Fruit fly (Drosophila melanogaster) whole organism, embryonic: Measurements from ENCODE around the gene rost.
A peak's percentile ranks its signal among the peaks of the same experiment; 100 is the strongest.

Source experiments
- Bgb ChIP-seq: fragments of 200-800 bp; sonication (Bioruptor generic); IDR thresholded peaks from 2 replicates; pipeline ENCODE4 v1.3.6; 2022; ENCODE audit warnings: missing biosample characterization, missing genetic modification characterization; ENCODE audit not compliant: partially characterized antibody
- CG1233 ChIP-seq: fragments of 200-800 bp; sonication (Bioruptor generic); optimal IDR thresholded peaks from 4 replicates; lab custom pipeline; 2018; ENCODE audit warnings: missing biosample characterization, mild to moderate bottlenecking, missing genetic modification characterization
- CG12769 ChIP-seq: fragments of 200-800 bp; sonication (Bioruptor generic); optimal IDR thresholded peaks from 2 replicates; lab custom pipeline; 2019; ENCODE audit warnings: missing biosample characterization, mild to moderate bottlenecking, missing genetic modification characterization, moderate library complexity
- CG13123 ChIP-seq: fragments of 200-800 bp; sonication (Bioruptor generic); optimal IDR thresholded peaks from 2 replicates; lab custom pipeline; 2016; ENCODE audit warnings: missing biosample characterization, missing genetic modification characterization
- CG18262 ChIP-seq: fragments of 200-800 bp; optimal IDR thresholded peaks from 3 replicates; lab custom pipeline; 2019; ENCODE audit warnings: missing biosample characterization, mild to moderate bottlenecking, missing genetic modification characterization, moderate library complexity
- CG30431 ChIP-seq: fragments of 200-800 bp; sonication (Bioruptor generic); optimal IDR thresholded peaks from 2 replicates; lab custom pipeline; 2017; ENCODE audit warnings: missing biosample characterization, missing genetic modification characterization
- CG3407 ChIP-seq: fragments of 200-800 bp; sonication (Bioruptor generic); optimal IDR thresholded peaks from 2 replicates; lab custom pipeline; 2018; ENCODE audit warnings: missing biosample characterization, mild to moderate bottlenecking, missing genetic modification characterization
- CG4282 ChIP-seq: fragments of 200-800 bp; sonication (Bioruptor generic); optimal IDR thresholded peaks from 2 replicates; lab custom pipeline; 2016; ENCODE audit warnings: missing biosample characterization, missing genetic modification characterization
- CG4360 ChIP-seq: fragments of 200-800 bp; sonication (Bioruptor generic); IDR thresholded peaks from 2 replicates; pipeline ENCODE4 v1.3.6; 2022; ENCODE audit warnings: missing biosample characterization, missing genetic modification characterization
- CG8089 ChIP-seq: fragments of 200-800 bp; sonication (Bioruptor generic); optimal IDR thresholded peaks from 3 replicates; lab custom pipeline; 2016; ENCODE audit warnings: missing biosample characterization, missing genetic modification characterization
- CG8281 ChIP-seq: fragments of 200-800 bp; sonication (Bioruptor generic); optimal IDR thresholded peaks from 2 replicates; lab custom pipeline; 2018; ENCODE audit warnings: missing biosample characterization, mild to moderate bottlenecking, missing genetic modification characterization, moderate library complexity
- CG8388 ChIP-seq: fragments of 200-800 bp; sonication (Bioruptor generic); optimal IDR thresholded peaks from 2 replicates; lab custom pipeline; 2019; ENCODE audit warnings: missing biosample characterization, mild to moderate bottlenecking, missing genetic modification characterization, moderate library complexity
- CG8478 ChIP-seq: fragments of >200 bp; optimal IDR thresholded peaks from 2 replicates; lab custom pipeline; 2018
- CG8944 ChIP-seq: fragments of 200-800 bp; sonication (Bioruptor generic); optimal IDR thresholded peaks from 3 replicates; lab custom pipeline; 2016; ENCODE audit warnings: missing biosample characterization, missing genetic modification characterization
- Doc3 ChIP-seq: fragments of 200-800 bp; sonication (Bioruptor generic); IDR thresholded peaks from 3 replicates; pipeline ENCODE4 v1.3.6; 2022; ENCODE audit warnings: missing biosample characterization, missing genetic modification characterization; ENCODE audit not compliant: partially characterized antibody
- Eip74EF ChIP-seq, 2 experiments: fragments of 200-800 bp in 1 of 2; fragments of >200 bp in 1 of 2; sonication (Bioruptor generic) in 1 of 2; optimal IDR thresholded peaks; 2 replicates each; lab custom pipeline; 2017 to 2019; ENCODE audit warnings: missing biosample characterization in 2 of 2, missing genetic modification characterization in 2 of 2, mild to moderate bottlenecking in 1 of 2, moderate library complexity in 1 of 2
- HHEX ChIP-seq: fragments of 200-800 bp; sonication (Bioruptor generic); optimal IDR thresholded peaks from 3 replicates; lab custom pipeline; 2017; ENCODE audit warnings: missing biosample characterization, mild to moderate bottlenecking, missing genetic modification characterization, missing genetic modification reagents
- Hey ChIP-seq: fragments of 200-800 bp; sonication (Bioruptor generic); optimal IDR thresholded peaks from 3 replicates; lab custom pipeline; 2018; ENCODE audit warnings: missing biosample characterization, mild to moderate bottlenecking, missing genetic modification characterization
- Hr51 ChIP-seq, 2 experiments: fragments of 200-800 bp; sonication (Bioruptor generic); optimal IDR thresholded peaks; 2 replicates in 1 of 2; 3 replicates in 1 of 2; lab custom pipeline; 2016 to 2018; ENCODE audit warnings: missing biosample characterization in 2 of 2, missing genetic modification characterization in 2 of 2, mild to moderate bottlenecking in 1 of 2, moderate library complexity in 1 of 2
- Hr78 ChIP-seq, 2 experiments: fragments of 200-800 bp in 1 of 2; fragments of >200 bp in 1 of 2; sonication (Bioruptor generic) in 1 of 2; optimal IDR thresholded peaks; 2 replicates each; lab custom pipeline; 2017 to 2019; ENCODE audit warnings: missing biosample characterization in 2 of 2, missing genetic modification characterization in 2 of 2, mild to moderate bottlenecking in 1 of 2, moderate library complexity in 1 of 2
- Myb ChIP-seq: fragments of 200-800 bp; sonication (Bioruptor generic); optimal IDR thresholded peaks from 2 replicates; lab custom pipeline; 2016; ENCODE audit warnings: missing biosample characterization, missing genetic modification characterization
- NC2α ChIP-seq: fragments of 200-800 bp; sonication (Bioruptor generic); optimal IDR thresholded peaks from 2 replicates; lab custom pipeline; 2016; ENCODE audit warnings: missing biosample characterization, missing genetic modification characterization
- NK7.1 ChIP-seq: fragments of 200-800 bp; sonication (Bioruptor generic); optimal IDR thresholded peaks from 3 replicates; lab custom pipeline; 2016; ENCODE audit warnings: missing biosample characterization, missing genetic modification characterization
- Nf-YB ChIP-seq: fragments of 200-800 bp; sonication (Bioruptor generic); optimal IDR thresholded peaks from 3 replicates; lab custom pipeline; 2019; ENCODE audit warnings: missing biosample characterization, mild to moderate bottlenecking, missing genetic modification characterization, moderate library complexity
- Rfx ChIP-seq: fragments of 200-800 bp; sonication (Bioruptor generic); IDR thresholded peaks from 2 replicates; pipeline ENCODE4 v1.3.6; 2022; ENCODE audit warnings: missing biosample characterization, missing genetic modification characterization
- Spps ChIP-seq: fragments of 200-800 bp; sonication (Bioruptor generic); optimal IDR thresholded peaks from 2 replicates; lab custom pipeline; 2018; ENCODE audit warnings: missing biosample characterization, mild to moderate bottlenecking, missing genetic modification characterization
- TFAM ChIP-seq: fragments of 200-800 bp; sonication (Bioruptor generic); optimal IDR thresholded peaks from 2 replicates; lab custom pipeline; 2017; ENCODE audit warnings: missing biosample characterization, missing genetic modification characterization, inconsistent platforms
- bsh ChIP-seq, 2 experiments: fragments of 200-800 bp; sonication (Bioruptor generic); optimal IDR thresholded peaks; 2 replicates each; lab custom pipeline; 2017 to 2018; ENCODE audit warnings: mild to moderate bottlenecking in 2 of 2, missing biosample characterization in 2 of 2, missing genetic modification characterization in 2 of 2, moderate library complexity in 1 of 2
- crc ChIP-seq: fragments of 200-800 bp; sonication (Bioruptor generic); optimal IDR thresholded peaks from 2 replicates; lab custom pipeline; 2016; ENCODE audit warnings: missing biosample characterization, missing genetic modification characterization
- dmrt11E ChIP-seq: fragments of 200-800 bp; sonication (Bioruptor generic); optimal IDR thresholded peaks from 3 replicates; lab custom pipeline; 2018; ENCODE audit warnings: missing biosample characterization, mild to moderate bottlenecking, missing genetic modification characterization, moderate library complexity
- en ChIP-seq: fragments of 200-800 bp; sonication (Bioruptor generic); optimal IDR thresholded peaks from 2 replicates; lab custom pipeline; 2016; ENCODE audit warnings: missing biosample characterization, missing genetic modification characterization
- kah ChIP-seq: fragments of 200-800 bp; sonication (Bioruptor generic); optimal IDR thresholded peaks from 2 replicates; lab custom pipeline; 2018; ENCODE audit warnings: missing biosample characterization, mild to moderate bottlenecking, missing genetic modification characterization
- klu ChIP-seq: fragments of 200-800 bp; sonication (Bioruptor generic); IDR thresholded peaks from 2 replicates; pipeline ENCODE4 v1.3.6; 2022; ENCODE audit warnings: missing biosample characterization, missing genetic modification characterization
- luna ChIP-seq: fragments of 200-800 bp; sonication (Bioruptor generic); optimal IDR thresholded peaks from 2 replicates; lab custom pipeline; 2016; ENCODE audit warnings: missing biosample characterization, missing genetic modification characterization
- odd ChIP-seq: fragments of 200-800 bp; sonication (Bioruptor generic); optimal IDR thresholded peaks from 2 replicates; lab custom pipeline; 2017; ENCODE audit warnings: missing biosample characterization, mild to moderate bottlenecking, missing genetic modification characterization
- onecut ChIP-seq: fragments of 200-800 bp; sonication (Bioruptor generic); IDR thresholded peaks from 2 replicates; pipeline ENCODE4 v1.3.6; 2022; ENCODE audit warnings: missing biosample characterization, missing genetic modification characterization
- org-1 ChIP-seq: fragments of 200-800 bp; sonication (Bioruptor generic); optimal IDR thresholded peaks from 2 replicates; lab custom pipeline; 2017; ENCODE audit warnings: missing biosample characterization, missing genetic modification characterization
- phol ChIP-seq: fragments of 200-800 bp; sonication (Bioruptor generic); optimal IDR thresholded peaks from 3 replicates; lab custom pipeline; 2018; ENCODE audit warnings: missing biosample characterization, mild to moderate bottlenecking, missing genetic modification characterization, moderate library complexity
- pnt ChIP-seq: fragments of 200-800 bp; sonication (Bioruptor generic); optimal IDR thresholded peaks from 3 replicates; lab custom pipeline; 2016; ENCODE audit warnings: missing biosample characterization, missing genetic modification characterization
- pros ChIP-seq: fragments of 200-800 bp; sonication (Bioruptor generic); optimal IDR thresholded peaks from 3 replicates; lab custom pipeline; 2019; ENCODE audit warnings: missing biosample characterization, mild to moderate bottlenecking, missing genetic modification characterization, moderate library complexity
- repo ChIP-seq: fragments of 200-800 bp; sonication (Bioruptor generic); optimal IDR thresholded peaks from 2 replicates; lab custom pipeline; 2016; ENCODE audit warnings: missing biosample characterization, missing genetic modification characterization
- rib ChIP-seq: fragments of 200-800 bp; sonication (Bioruptor generic); IDR thresholded peaks from 2 replicates; pipeline ENCODE4 v1.3.6; 2022; ENCODE audit warnings: missing biosample characterization, missing genetic modification characterization
- sc ChIP-seq, 3 experiments: fragments of >200 bp in 2 of 3; fragments of 200-800 bp in 1 of 3; sonication (Bioruptor generic) in 1 of 3; optimal IDR thresholded peaks; 2 replicates in 2 of 3; 3 replicates in 1 of 3; lab custom pipeline; 2017; ENCODE audit warnings: mild to moderate bottlenecking in 1 of 3, missing biosample characterization in 1 of 3, missing genetic modification characterization in 1 of 3, missing genetic modification reagents in 1 of 3
- sqz ChIP-seq: fragments of 200-800 bp; sonication (Bioruptor generic); optimal IDR thresholded peaks from 3 replicates; lab custom pipeline; 2018; ENCODE audit warnings: missing biosample characterization, mild to moderate bottlenecking, missing genetic modification characterization
- toy ChIP-seq: fragments of 200-800 bp; sonication (Bioruptor generic); IDR thresholded peaks from 2 replicates; pipeline ENCODE4 v1.3.6; 2022; ENCODE audit warnings: missing biosample characterization, missing genetic modification characterization
- trem ChIP-seq: fragments of 200-800 bp; optimal IDR thresholded peaks from 3 replicates; lab custom pipeline; 2019; ENCODE audit warnings: missing biosample characterization, mild to moderate bottlenecking, missing genetic modification characterization, moderate library complexity
- zf30C ChIP-seq: fragments of 200-800 bp; sonication (Bioruptor generic); optimal IDR thresholded peaks from 3 replicates; lab custom pipeline; 2018; ENCODE audit warnings: missing biosample characterization, mild to moderate bottlenecking, missing genetic modification characterization
- zfh2 ChIP-seq: fragments of 200-800 bp; sonication (Bioruptor generic); optimal IDR thresholded peaks from 2 replicates; lab custom pipeline; 2016; ENCODE audit warnings: missing biosample characterization, missing genetic modification characterization

The rost gene

DNA sequence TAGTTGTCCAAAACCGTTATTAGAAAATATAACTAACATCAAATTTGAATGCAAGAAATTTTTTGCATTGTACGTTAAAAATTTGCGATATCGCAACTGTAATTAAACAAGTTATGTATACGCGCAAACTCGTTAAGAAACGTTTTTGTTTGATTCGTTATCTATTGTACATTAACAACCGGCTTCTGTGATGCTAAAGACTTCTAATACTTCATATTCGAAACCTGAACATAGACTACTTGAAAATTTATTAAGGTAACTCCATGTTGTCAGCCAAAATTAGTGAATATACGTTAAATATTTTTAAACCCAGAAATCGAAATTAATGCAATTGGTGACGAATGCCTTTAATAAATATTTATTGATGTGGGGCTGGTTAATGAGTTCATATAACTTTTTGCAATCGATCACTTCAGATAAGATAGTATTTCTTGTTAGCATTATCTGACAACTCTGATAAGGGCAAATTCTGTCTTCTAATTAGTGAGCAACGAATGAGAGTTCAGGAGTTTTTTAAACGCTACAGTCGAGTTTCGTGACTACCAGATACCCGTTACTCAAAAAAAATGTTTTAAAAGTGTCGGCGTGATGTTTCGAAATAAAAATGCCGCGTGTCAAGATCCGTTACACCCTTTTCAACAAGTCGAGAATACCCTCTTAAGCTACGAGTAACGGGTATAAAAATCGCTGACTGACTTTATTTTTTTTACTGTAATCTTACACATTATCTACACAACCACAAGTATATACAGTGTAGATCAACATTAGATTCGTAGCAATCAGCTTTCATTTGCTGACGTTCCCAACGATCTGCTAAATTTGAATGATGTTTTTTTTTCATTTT, 36.9 kb downstream of the rost start (continued):
- peak; percentile 26; the same call in 1 of the 2 replicates for TF ChIP-seq CG4360 (GFP tag; lab: Robert Waterston, UW)
- no peak for TF ChIP-seq pnt (GFP tag; lab: Kevin White, UChicago)
- TF ChIP-seq CG8388: peak; percentile 42
- TF ChIP-seq CG12769 (tag; lab: Kevin White, UChicago): peak; percentile 56
- TF ChIP-seq CG1233 (GFP tag; lab: Kevin White, UChicago): no peak
- no peak for TF ChIP-seq en
- TF ChIP-seq NK7.1 (GFP tag; lab: Kevin White, UChicago): no peak
- no peak for TF ChIP-seq sqz
- TF ChIP-seq pros (GFP tag; lab: Kevin White, UChicago): no peak
- no peak for TF ChIP-seq toy
- TF ChIP-seq CG8089 (GFP tag; lab: Kevin White, UChicago): no peak
- TF ChIP-seq Nf-YB (GFP tag; lab: Kevin White, UChicago): no peak
- no peak for TF ChIP-seq crc (GFP tag; lab: Kevin White, UChicago)
- no peak for TF ChIP-seq klu (GFP tag; lab: Robert Waterston, UW)
- TF ChIP-seq CG8478 (lab: Kevin White, UChicago): no peak
- TF ChIP-seq CG13123 (GFP tag; lab: Kevin White, UChicago): no peak
- TF ChIP-seq luna (GFP tag; lab: Kevin White, UChicago): no peak
- peak; percentile 52 for TF ChIP-seq HHEX
- TF ChIP-seq CG8281 (tag; lab: Kevin White, UChicago): no peak
- TF ChIP-seq CG8944 (GFP tag; lab: Kevin White, UChicago): peak; percentile 33
- no peak for TF ChIP-seq Doc3 (GFP tag; lab: Robert Waterston, UW)
- no peak for TF ChIP-seq rib (GFP tag; lab: Robert Waterston, UW)
- TF ChIP-seq Hr51 (GFP tag; optimal IDR thresholded peaks at IDR 0.05; lab: Kevin White, UChicago): peak; percentile 18 to 31
- no peak for TF ChIP-seq Eip74EF (GFP tag; optimal IDR thresholded peaks at IDR 0.05; lab: Kevin White, UChicago)
- TF ChIP-seq trem (tag; lab: Kevin White, UChicago): peak; percentile 35
- no peak for TF ChIP-seq kah (GFP tag; lab: Kevin White, UChicago)
- peak; percentile 37 for TF ChIP-seq CG18262 (tag; lab: Kevin White, UChicago)
- TF ChIP-seq dmrt11E (tag; lab: Kevin White, UChicago): peak; percentile 6
- no peak for TF ChIP-seq Spps (tag; lab: Kevin White, UChicago)
- no peak for TF ChIP-seq odd
- TF ChIP-seq Hr78 (GFP tag; optimal IDR thresholded peaks at IDR 0.05; lab: Kevin White, UChicago): no peak
- TF ChIP-seq Hey: no peak
- TF ChIP-seq Myb (GFP tag; lab: Kevin White, UChicago): peak; percentile 91
- TF ChIP-seq TFAM (GFP tag; lab: Kevin White, UChicago): no peak
- no peak for TF ChIP-seq sc (optimal IDR thresholded peaks at IDR 0.05; lab: Kevin White, UChicago)
- TF ChIP-seq sc (GFP tag; optimal IDR thresholded peaks at IDR 0.05; lab: Kevin White, UChicago): no peak
- no peak for TF ChIP-seq zf30C (GFP tag; lab: Kevin White, UChicago)
- TF ChIP-seq Bgb (GFP tag; lab: Robert Waterston, UW): peak; percentile 81
- peak; percentile 19 for TF ChIP-seq org-1 (GFP tag; lab: Kevin White, UChicago)
- TF ChIP-seq NC2α: peak; percentile 7
- peak; percentile 35 for TF ChIP-seq phol (tag; lab: Kevin White, UChicago)
- no peak for TF ChIP-seq repo (GFP tag; lab: Kevin White, UChicago)
- peak; percentile 71 for TF ChIP-seq Rfx (GFP tag; lab: Robert Waterston, UW)
- TF ChIP-seq bsh (GFP tag; optimal IDR thresholded peaks at IDR 0.05; lab: Kevin White, UChicago): peak; percentile 27 to 33
- peak; percentile 37 for TF ChIP-seq zfh2 (GFP tag; lab: Kevin White, UChicago)
- TF ChIP-seq onecut (GFP tag; lab: Robert Waterston, UW): no peak
- TF ChIP-seq CG4282 (GFP tag; lab: Kevin White, UChicago): peak; percentile 10
- TF ChIP-seq CG30431 (GFP tag; lab: Kevin White, UChicago): no peak
- no peak for TF ChIP-seq CG3407 (GFP tag; lab: Kevin White, UChicago)
